Fruit fly (Drosophila melanogaster) whole organism, prepupa: Measurements from ENCODE around the gene CG9503.

ENCODE experiments used
- CG15336 ChIP-seq: fragments of 200-800 bp; sonication (Bioruptor generic); IDR thresholded peaks from 2 replicates; pipeline ENCODE4 v1.3.6; 2022; ENCODE audit warnings: missing biosample characterization, missing genetic modification characterization
- CG1621 ChIP-seq: fragments of 200-800 bp; sonication (Bioruptor generic); optimal IDR thresholded peaks from 3 replicates; lab custom pipeline; 2018; ENCODE audit warnings: missing biosample characterization, mild to moderate bottlenecking, missing genetic modification characterization
- CG16779 ChIP-seq: fragments of 200-800 bp; sonication (Bioruptor generic); optimal IDR thresholded peaks from 3 replicates; lab custom pipeline; 2017; ENCODE audit warnings: missing biosample characterization, mild to moderate bottlenecking, missing genetic modification characterization
- CG3032 ChIP-seq: fragments of 200-800 bp; optimal IDR thresholded peaks from 2 replicates; lab custom pipeline; 2019; ENCODE audit warnings: missing biosample characterization, mild to moderate bottlenecking, missing genetic modification characterization, moderate library complexity
- CG31627 ChIP-seq: fragments of 200-800 bp; sonication (Bioruptor generic); optimal IDR thresholded peaks from 3 replicates; lab custom pipeline; 2016; ENCODE audit warnings: missing biosample characterization, missing genetic modification characterization
- CG32006 ChIP-seq: fragments of 200-800 bp; sonication (Bioruptor generic); optimal IDR thresholded peaks from 3 replicates; lab custom pipeline; 2017; ENCODE audit warnings: missing biosample characterization, mild to moderate bottlenecking, missing genetic modification characterization
- CG3919 ChIP-seq: fragments of 200-800 bp; sonication (Bioruptor generic); optimal IDR thresholded peaks from 3 replicates; lab custom pipeline; 2016; ENCODE audit warnings: missing biosample characterization, missing genetic modification characterization
- CG6163 ChIP-seq: fragments of 200-800 bp; sonication (Bioruptor generic); IDR thresholded peaks from 3 replicates; pipeline ENCODE4 v1.3.6; 2022; ENCODE audit warnings: missing biosample characterization, missing genetic modification characterization
- CG6276 ChIP-seq: fragments of 200-800 bp; sonication (Bioruptor generic); optimal IDR thresholded peaks from 2 replicates; lab custom pipeline; 2017; ENCODE audit warnings: missing biosample characterization, mild to moderate bottlenecking, missing genetic modification characterization
- CG6792 ChIP-seq: fragments of 200-800 bp; sonication (Bioruptor generic); optimal IDR thresholded peaks from 3 replicates; lab custom pipeline; 2016; ENCODE audit warnings: missing biosample characterization, missing genetic modification characterization
- CG6808 ChIP-seq: fragments of 200-800 bp; sonication (Bioruptor generic); optimal IDR thresholded peaks from 3 replicates; lab custom pipeline; 2017; ENCODE audit warnings: missing biosample characterization, missing genetic modification characterization, mild to moderate bottlenecking, moderate library complexity, missing genetic modification reagents
- CG6854 ChIP-seq: fragments of 200-800 bp; sonication (Bioruptor generic); optimal IDR thresholded peaks from 2 replicates; lab custom pipeline; 2017; ENCODE audit warnings: missing biosample characterization, mild to moderate bottlenecking, missing genetic modification characterization
- CG7368 ChIP-seq: fragments of 200-800 bp; sonication (Bioruptor generic); optimal IDR thresholded peaks from 3 replicates; lab custom pipeline; 2016; ENCODE audit warnings: missing biosample characterization, missing genetic modification characterization
- CG8119 ChIP-seq: fragments of 200-800 bp; sonication (Bioruptor generic); IDR thresholded peaks from 3 replicates; pipeline ENCODE4 v1.3.6; 2022; ENCODE audit warnings: missing biosample characterization, missing genetic modification characterization
- CG8319 ChIP-seq: fragments of 200-800 bp; sonication (Bioruptor generic); optimal IDR thresholded peaks from 3 replicates; lab custom pipeline; 2016; ENCODE audit warnings: missing biosample characterization, missing genetic modification characterization
- CG8632 ChIP-seq: fragments of 200-800 bp; sonication (Bioruptor generic); optimal IDR thresholded peaks from 3 replicates; lab custom pipeline; 2016; ENCODE audit warnings: missing biosample characterization, missing genetic modification characterization
- CG9139 ChIP-seq: fragments of 200-800 bp; sonication (Bioruptor generic); optimal IDR thresholded peaks from 3 replicates; lab custom pipeline; 2017; ENCODE audit warnings: missing biosample characterization, mild to moderate bottlenecking, missing genetic modification characterization
- Eip75B ChIP-seq: fragments of 200-800 bp; sonication (Bioruptor generic); optimal IDR thresholded peaks from 3 replicates; lab custom pipeline; 2016; ENCODE audit warnings: missing biosample characterization, missing genetic modification characterization
- Eip78C ChIP-seq: fragments of 200-800 bp; sonication (Bioruptor generic); peaks from one replicate; lab custom pipeline; 2016; ENCODE audit warnings: missing biosample characterization, missing genetic modification characterization
- Ets21C ChIP-seq: fragments of 200-800 bp; sonication (Bioruptor generic); optimal IDR thresholded peaks from 3 replicates; lab custom pipeline; 2016; ENCODE audit warnings: missing biosample characterization, missing genetic modification characterization
- Ets96B ChIP-seq: fragments of 200-800 bp; optimal IDR thresholded peaks from 2 replicates; lab custom pipeline; 2019; ENCODE audit warnings: missing biosample characterization, mild to moderate bottlenecking, missing genetic modification characterization, moderate library complexity
- Gug ChIP-seq: fragments of 200-800 bp; sonication (Bioruptor generic); IDR thresholded peaks from 2 replicates; pipeline ENCODE4 v1.3.6; 2022; ENCODE audit warnings: missing biosample characterization, missing genetic modification characterization
- Hr38 ChIP-seq: sonication (Bioruptor generic); optimal IDR thresholded peaks from 2 replicates; lab custom pipeline; 2016; ENCODE audit warnings: missing biosample characterization, missing genetic modification characterization
- Hr4 ChIP-seq: fragments of 200-800 bp; sonication (Bioruptor generic); optimal IDR thresholded peaks from 3 replicates; lab custom pipeline; 2016; ENCODE audit warnings: missing biosample characterization, missing genetic modification characterization
- Lpt ChIP-seq: fragments of 200-800 bp; sonication (Bioruptor generic); optimal IDR thresholded peaks from 3 replicates; lab custom pipeline; 2016; ENCODE audit warnings: missing biosample characterization, missing genetic modification characterization
- Smox ChIP-seq: fragments of 200-800 bp; sonication (Bioruptor generic); optimal IDR thresholded peaks from 3 replicates; lab custom pipeline; 2016; ENCODE audit warnings: missing biosample characterization, missing genetic modification characterization
- Sox14 ChIP-seq: fragments of 200-800 bp; sonication (Bioruptor generic); optimal IDR thresholded peaks from 3 replicates; lab custom pipeline; 2016; ENCODE audit warnings: missing biosample characterization, missing genetic modification characterization
- Sox15 ChIP-seq: fragments of 200-800 bp; sonication (Bioruptor generic); optimal IDR thresholded peaks from 3 replicates; lab custom pipeline; 2016; ENCODE audit warnings: missing biosample characterization, missing genetic modification characterization
- achi ChIP-seq: fragments of 200-800 bp; sonication (Bioruptor generic); optimal IDR thresholded peaks from 3 replicates; lab custom pipeline; 2016; ENCODE audit warnings: missing biosample characterization, missing genetic modification characterization
- acj6 ChIP-seq: fragments of 200-800 bp; sonication (Bioruptor generic); optimal IDR thresholded peaks from 3 replicates; lab custom pipeline; 2016; ENCODE audit warnings: missing biosample characterization, missing genetic modification characterization
- dac ChIP-seq: fragments of 200-800 bp; sonication (Bioruptor generic); optimal IDR thresholded peaks from 2 replicates; lab custom pipeline; 2017; ENCODE audit warnings: missing biosample characterization, mild to moderate bottlenecking, missing genetic modification characterization
- dsx ChIP-seq: fragments of 200-800 bp; optimal IDR thresholded peaks from 3 replicates; lab custom pipeline; 2019; ENCODE audit warnings: missing biosample characterization, mild to moderate bottlenecking, missing genetic modification characterization, moderate library complexity; ENCODE audit not compliant: poor library complexity, severe bottlenecking
- eg ChIP-seq: fragments of 200-800 bp; sonication (Bioruptor generic); IDR thresholded peaks from 3 replicates; pipeline ENCODE4 v1.3.6; 2022; ENCODE audit warnings: missing biosample characterization, missing genetic modification characterization
- esn ChIP-seq: fragments of 200-800 bp; sonication (Bioruptor generic); optimal IDR thresholded peaks from 2 replicates; lab custom pipeline; 2016; ENCODE audit warnings: missing biosample characterization, mild to moderate bottlenecking, missing genetic modification characterization, moderate library complexity
- fd59A ChIP-seq: fragments of 200-800 bp; sonication (Bioruptor generic); optimal IDR thresholded peaks from 2 replicates; lab custom pipeline; 2017; ENCODE audit warnings: missing biosample characterization, mild to moderate bottlenecking, missing genetic modification characterization, missing genetic modification reagents
- fkh ChIP-seq: fragments of 200-800 bp; sonication (Bioruptor generic); optimal IDR thresholded peaks from 3 replicates; lab custom pipeline; 2017; ENCODE audit warnings: missing biosample characterization, mild to moderate bottlenecking, missing genetic modification characterization, moderate library complexity
- lz ChIP-seq: fragments of 200-800 bp; sonication (Bioruptor generic); optimal IDR thresholded peaks from 3 replicates; lab custom pipeline; 2016; ENCODE audit warnings: missing biosample characterization, missing genetic modification characterization
- salr ChIP-seq, 2 experiments: fragments of 200-800 bp; sonication (Bioruptor generic); optimal IDR thresholded peaks; 3 replicates each; lab custom pipeline; 2016 to 2018; ENCODE audit warnings: missing biosample characterization in 2 of 2, missing genetic modification characterization in 2 of 2, mild to moderate bottlenecking in 1 of 2
- ss ChIP-seq, 2 experiments: fragments of 200-800 bp; sonication (Bioruptor generic); optimal IDR thresholded peaks; 2 replicates in 1 of 2; 3 replicates in 1 of 2; lab custom pipeline; 2017 to 2018; ENCODE audit warnings: mild to moderate bottlenecking in 2 of 2, missing biosample characterization in 2 of 2, missing genetic modification characterization in 2 of 2, moderate library complexity in 1 of 2
- svp ChIP-seq: fragments of 200-800 bp; sonication (Bioruptor generic); peaks from one replicate; lab custom pipeline; 2016; ENCODE audit warnings: missing biosample characterization, missing genetic modification characterization
- vri ChIP-seq: fragments of 200-800 bp; sonication (Bioruptor generic); optimal IDR thresholded peaks from 3 replicates; lab custom pipeline; 2016; ENCODE audit warnings: missing biosample characterization, mild to moderate bottlenecking, missing genetic modification characterization

Gene CG9503

dm6 chrX:14947399-14947798 lies 24.1 kb upstream of the CG9503 start (continued):
- TF ChIP-seq CG6163 (peak; percentile 90), Eip75B (GFP tag; lab: Kevin White, UChicago) (no peak), CG8119 (GFP tag; lab: Robert Waterston, UW) (peak; percentile 93), dsx (peak; percentile 81), Sox14 (peak; percentile 1), CG3919 (GFP tag; lab: Kevin White, UChicago) (peak; percentile 81), eg (GFP tag; lab: Robert Waterston, UW) (peak; percentile 98), dac (GFP tag; lab: Kevin White, UChicago) (peak; percentile 79), CG6276 (GFP tag; lab: Kevin White, UChicago) (peak; percentile 99), Hr38 (GFP tag; lab: Kevin White, UChicago) (peak; percentile 33), fd59A (GFP tag; lab: Kevin White, UChicago) (peak; percentile 38)

dm6 chrX:14946522-14946921 lies 23.2 kb upstream of the CG9503 start:
- TF ChIP-seq lz (no peak), CG3919 (GFP tag; lab: Kevin White, UChicago) (no peak), CG15336 (no peak), CG6276 (GFP tag; lab: Kevin White, UChicago) (no peak), CG3032 (tag; lab: Kevin White, UChicago) (no peak), CG6854 (GFP tag; lab: Kevin White, UChicago) (no peak), Hr4 (GFP tag; lab: Kevin White, UChicago) (no peak), Sox15 (GFP tag; lab: Kevin White, UChicago) (no peak), esn (GFP tag; lab: Kevin White, UChicago) (no peak), Hr38 (GFP tag; lab: Kevin White, UChicago) (no peak), Lpt (GFP tag; lab: Kevin White, UChicago) (no peak)

- TF ChIP-seq Ets21C (no peak), vri (GFP tag; lab: Kevin White, UChicago) (peak; percentile 18), fkh (GFP tag; lab: Kevin White, UChicago) (no peak), salr (GFP tag; optimal IDR thresholded peaks at IDR 0.05; lab: Kevin White, UChicago) (no peak), Eip78C (GFP tag; lab: Kevin White, UChicago) (no peak), CG9139 (GFP tag; lab: Kevin White, UChicago) (peak; percentile 1), dsx (no peak), CG6163 (no peak), ss (GFP tag; optimal IDR thresholded peaks at IDR 0.05; lab: Kevin White, UChicago) (peak; percentile 15 to 48), CG3032 (tag; lab: Kevin White, UChicago) (no peak), CG6276 (GFP tag; lab: Kevin White, UChicago) (no peak), dac (GFP tag; lab: Kevin White, UChicago) (no peak), CG6808 (GFP tag; lab: Kevin White, UChicago) (peak; percentile 3), CG6854 (GFP tag; lab: Kevin White, UChicago) (peak; percentile 1), CG16779 (tag; lab: Kevin White, UChicago) (no peak), svp (GFP tag; lab: Kevin White, UChicago) (peak; percentile 93), CG6792 (GFP tag; lab: Kevin White, UChicago) (no peak), Ets96B (tag; lab: Kevin White, UChicago) (no peak), CG8632 (no peak)
Measured at dm6 chrX:14936250-14936649, 13.0 kb upstream of the CG9503 start.

DNA sequence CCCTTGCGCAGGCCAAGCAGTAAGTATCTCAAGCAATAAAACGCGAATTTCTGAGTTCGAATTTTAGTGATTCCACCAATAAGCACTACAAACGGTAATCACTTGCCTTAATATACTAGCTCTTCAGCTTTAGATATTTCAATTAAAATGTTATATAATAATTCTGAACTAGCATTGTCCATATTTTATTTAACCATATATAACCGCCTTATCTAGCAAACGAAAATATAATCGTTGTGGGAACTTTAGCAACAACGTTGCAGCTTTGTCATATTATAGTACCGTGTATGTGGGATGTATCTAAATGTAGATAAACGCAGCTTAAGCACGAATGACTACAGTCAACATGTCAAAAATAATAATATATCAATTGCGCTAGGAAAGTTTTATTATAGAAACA lies 8.0 kb upstream of the CG9503 start:
- TF ChIP-seq CG8632 = no peak
- TF ChIP-seq Eip75B (GFP tag; lab: Kevin White, UChicago) = no peak
- no peak for TF ChIP-seq achi (GFP tag; lab: Kevin White, UChicago)
- no peak for TF ChIP-seq CG6792 (GFP tag; lab: Kevin White, UChicago)
- no peak for TF ChIP-seq Smox
- TF ChIP-seq CG6163 = no peak
- no peak for TF ChIP-seq CG16779 (tag; lab: Kevin White, UChicago)
- TF ChIP-seq lz = no peak
- no peak for TF ChIP-seq dsx
- TF ChIP-seq Ets21C = no peak
- no peak for TF ChIP-seq CG8319 (GFP tag; lab: Kevin White, UChicago)
- no peak for TF ChIP-seq CG6808 (GFP tag; lab: Kevin White, UChicago)
- no peak for TF ChIP-seq CG32006 (GFP tag; lab: Kevin White, UChicago)
- TF ChIP-seq CG31627 (GFP tag; lab: Kevin White, UChicago) = no peak
- TF ChIP-seq Gug (GFP tag; lab: Robert Waterston, UW) = no peak
- TF ChIP-seq CG1621 (tag; lab: Kevin White, UChicago) = no peak
- TF ChIP-seq CG7368 = no peak
- TF ChIP-seq acj6 (GFP tag; lab: Kevin White, UChicago) = no peak
